Worm (Caenorhabditis elegans) whole organism, early embryonic: ENCODE data around the gene smg-9.

Source experiments
- B0310.2 ChIP-seq: sonication (generic microtip); optimal IDR thresholded peaks from 2 replicates; lab custom pipeline; 2016; ENCODE audit warnings: mild to moderate bottlenecking, missing genetic modification characterization, missing compliant biosample characterization
- F13C5.2 ChIP-seq: sonication (generic microtip); optimal IDR thresholded peaks from 2 replicates; lab custom pipeline; 2017; ENCODE audit warnings: mild to moderate bottlenecking, missing genetic modification characterization, inconsistent platforms, missing compliant biosample characterization
- aly-1 ChIP-seq: sonication (generic microtip); optimal IDR thresholded peaks from 2 replicates; lab custom pipeline; 2016; ENCODE audit warnings: missing genetic modification characterization, missing compliant biosample characterization
- ama-1 ChIP-seq: fragments of 150-350 bp; optimal IDR thresholded peaks from 2 replicates; lab custom pipeline; 2014
- ceh-13 ChIP-seq: fragments of 200-800 bp; sonication (Bioruptor generic); optimal IDR thresholded peaks from 2 replicates; lab custom pipeline; 2018; ENCODE audit warnings: mild to moderate bottlenecking, missing genetic modification characterization, missing compliant biosample characterization
- ceh-36 ChIP-seq: sonication (generic microtip); optimal IDR thresholded peaks from 2 replicates; lab custom pipeline; 2016; ENCODE audit warnings: missing genetic modification characterization, inconsistent platforms, missing compliant biosample characterization
- ets-7 ChIP-seq: sonication (generic microtip); optimal IDR thresholded peaks from 2 replicates; lab custom pipeline; 2016; ENCODE audit warnings: missing genotype, missing genetic modification characterization, missing compliant biosample characterization
- flt-1 ChIP-seq: fragments of 200-800 bp; sonication (Bioruptor generic); IDR thresholded peaks from 2 replicates; pipeline ENCODE4 v1.3.6; 2022; ENCODE audit warnings: missing genetic modification characterization, missing compliant biosample characterization
- hmbx-1 ChIP-seq: sonication (generic microtip); optimal IDR thresholded peaks from 2 replicates; lab custom pipeline; 2016; ENCODE audit warnings: mild to moderate bottlenecking, missing genetic modification characterization, missing compliant biosample characterization
- hmg-4 ChIP-seq: fragments of 200-800 bp; sonication (Bioruptor generic); optimal IDR thresholded peaks from 2 replicates; lab custom pipeline; 2018; ENCODE audit warnings: mild to moderate bottlenecking, missing genetic modification characterization, missing compliant biosample characterization
- hnd-1 ChIP-seq: sonication (generic microtip); optimal IDR thresholded peaks from 2 replicates; lab custom pipeline; 2016; ENCODE audit warnings: missing genetic modification characterization, missing compliant biosample characterization
- pes-1 ChIP-seq: fragments of 200-800 bp; sonication (Bioruptor generic); IDR thresholded peaks from 2 replicates; pipeline ENCODE4 v1.3.6; 2022; ENCODE audit warnings: missing genetic modification reagents, missing genetic modification characterization, missing compliant biosample characterization
- scrt-1 ChIP-seq: fragments of 200-800 bp; sonication (Bioruptor generic); IDR thresholded peaks from 2 replicates; pipeline ENCODE4 v1.3.6; 2022; ENCODE audit warnings: missing genetic modification characterization, missing compliant biosample characterization
- sea-1 ChIP-seq: fragments of 200-800 bp; sonication (Bioruptor generic); conservative IDR thresholded peaks from 2 replicates; pipeline ENCODE4 v1.3.6; 2022; ENCODE audit warnings: missing genetic modification characterization, missing compliant biosample characterization
- tbx-11 ChIP-seq: fragments of 200-800 bp; sonication (Bioruptor generic); IDR thresholded peaks from 2 replicates; pipeline ENCODE4 v1.3.6; 2022; ENCODE audit warnings: missing genetic modification characterization, missing compliant biosample characterization
- tbx-37 ChIP-seq: fragments of 200-800 bp; sonication (Bioruptor generic); conservative IDR thresholded peaks from 2 replicates; pipeline ENCODE4 v1.3.6; 2022; ENCODE audit warnings: missing genetic modification reagents, missing genetic modification characterization, missing compliant biosample characterization
- tra-4 ChIP-seq: sonication (generic microtip); optimal IDR thresholded peaks from 2 replicates; lab custom pipeline; 2017; ENCODE audit warnings: missing genetic modification characterization, missing compliant biosample characterization

smg-9 gene

DNA sequence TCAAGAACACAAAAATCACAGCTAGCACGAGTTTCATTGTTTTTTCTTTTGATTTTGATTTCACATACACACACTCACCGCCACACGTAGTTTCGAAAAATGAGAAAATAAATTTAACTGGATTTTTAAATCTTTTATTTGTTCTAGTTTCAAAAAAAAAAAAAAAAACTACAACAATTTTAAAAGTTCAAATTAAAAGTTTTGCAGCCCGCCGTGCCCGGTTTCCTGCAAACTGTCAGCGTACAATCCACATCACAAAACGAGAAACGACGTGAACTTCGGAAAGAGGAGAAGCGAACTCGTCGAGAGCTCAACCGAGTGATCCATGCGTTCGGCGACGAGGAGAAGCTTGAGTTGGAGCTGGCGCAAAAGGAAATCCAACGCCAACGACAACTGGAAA, 5.1 kb upstream of the smg-9 start, which contains the start of gene Y54E2A.5:
TSS of gene Y54E2A.5 (minus strand) at position 101 of the 400 bp plus-strand sequence.
- TF ChIP-seq scrt-1 (GFP tag; lab: Robert Waterston, UW), result no peak
- no peak for TF ChIP-seq hmbx-1 (tag; lab: Kevin White, UChicago)
- TF ChIP-seq ceh-13 (GFP tag; lab: Kevin White, UChicago), result no peak
- TF ChIP-seq aly-1 (tag; lab: Kevin White, UChicago), result no peak
- no peak for TF ChIP-seq F13C5.2
- no peak for TF ChIP-seq ama-1 (lab: Kevin White, UChicago)
- TF ChIP-seq hmg-4, result no peak
- no peak for TF ChIP-seq flt-1 (GFP tag; lab: Robert Waterston, UW)
- TF ChIP-seq hnd-1 (tag; lab: Kevin White, UChicago), result no peak

DNA sequence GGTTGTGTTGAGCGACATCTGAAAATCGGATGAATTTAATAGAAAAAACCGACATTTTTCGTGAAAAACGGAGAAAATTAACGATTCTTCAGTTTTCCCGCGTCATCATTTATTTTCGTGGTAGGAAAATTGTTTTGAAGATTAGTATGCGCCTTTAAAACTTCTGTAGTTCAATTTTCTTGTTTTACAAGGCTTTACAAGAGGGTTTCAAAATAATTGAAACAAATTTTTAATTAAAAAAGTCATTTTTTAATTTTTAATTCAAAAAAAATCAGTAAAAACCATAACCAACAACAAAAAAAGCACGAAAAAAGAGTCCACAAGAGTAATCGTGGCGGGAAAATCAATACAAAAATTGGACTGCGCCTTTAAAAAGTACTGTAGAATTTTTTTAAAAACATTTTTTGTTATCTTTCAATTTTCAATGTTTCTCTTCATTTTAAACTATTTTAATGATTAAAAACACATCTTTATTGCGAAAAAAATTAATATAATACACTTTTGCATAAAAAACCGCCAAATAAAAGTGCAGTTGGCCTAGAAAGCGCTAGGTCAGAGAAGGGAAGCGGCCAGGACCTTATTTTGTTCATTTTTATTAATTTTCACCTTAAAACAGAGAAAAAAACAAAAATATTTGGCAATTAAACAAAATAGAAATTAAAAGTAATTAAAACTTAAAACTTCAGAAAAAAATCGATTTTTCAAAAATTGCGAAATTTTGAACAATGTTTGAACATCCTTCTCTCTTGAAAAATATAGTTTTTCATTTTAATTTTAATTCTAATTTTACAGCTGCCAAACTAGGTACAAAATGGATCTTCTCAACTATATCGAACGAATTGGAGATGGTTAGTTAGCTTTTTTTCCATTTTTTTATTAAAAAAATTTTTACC, 1.5 kb upstream of the smg-9 start, which contains the start of the genes tac-1 and Y54E2A.4:
TSS of gene tac-1 (minus strand) at position 20 of the 893 bp plus-strand sequence.
TSS of gene Y54E2A.4 (plus strand) at position 765 of the 893 bp plus-strand sequence.
- no peak for TF ChIP-seq hnd-1 (tag; lab: Kevin White, UChicago)
- TF ChIP-seq tbx-11 (GFP tag; lab: Robert Waterston, UW), result no peak
- TF ChIP-seq sea-1 (GFP tag; lab: Robert Waterston, UW), result no peak
- no peak for TF ChIP-seq pes-1
- no peak for TF ChIP-seq hmbx-1 (tag; lab: Kevin White, UChicago)
- no peak for TF ChIP-seq ama-1 (lab: Kevin White, UChicago)
- no peak for TF ChIP-seq aly-1 (tag; lab: Kevin White, UChicago)
- no peak for TF ChIP-seq hmg-4
- TF ChIP-seq ceh-13 (GFP tag; lab: Kevin White, UChicago), result no peak
- TF ChIP-seq F13C5.2, result no peak
- TF ChIP-seq flt-1 (GFP tag; lab: Robert Waterston, UW), result no peak
- TF ChIP-seq scrt-1 (GFP tag; lab: Robert Waterston, UW), result no peak
- no peak for TF ChIP-seq ceh-36
- TF ChIP-seq tra-4 (tag; lab: Kevin White, UChicago), result no peak
- no peak for TF ChIP-seq ets-7 (tag; lab: Kevin White, UChicago)
- TF ChIP-seq B0310.2, result no peak

DNA sequence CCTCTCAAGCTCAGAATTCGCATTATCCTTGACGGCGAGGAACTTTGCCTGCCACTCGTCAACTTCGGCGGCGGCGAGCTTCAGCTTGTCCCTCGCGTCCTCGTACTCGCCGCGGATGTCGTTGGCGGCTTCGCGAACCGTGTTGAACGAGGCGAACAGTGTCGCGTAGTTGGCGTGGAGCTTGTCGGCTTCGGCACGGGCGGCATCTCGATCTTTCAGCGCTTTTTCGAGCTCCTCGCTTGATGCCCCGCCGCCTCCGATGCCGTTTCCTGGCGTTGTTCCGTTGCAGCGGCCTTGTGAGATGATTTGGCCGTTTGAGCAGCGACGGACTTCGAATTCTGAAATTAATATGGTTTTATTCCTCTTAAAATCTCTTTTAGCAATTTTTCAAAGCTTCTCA, 597 bp upstream of the smg-9 start:
- no peak for TF ChIP-seq F13C5.2
- no peak for TF ChIP-seq scrt-1 (GFP tag; lab: Robert Waterston, UW)
- TF ChIP-seq ama-1 (lab: Kevin White, UChicago), result no peak
- no peak for TF ChIP-seq ceh-13 (GFP tag; lab: Kevin White, UChicago)
- TF ChIP-seq hmg-4, result no peak
- no peak for TF ChIP-seq tbx-11 (GFP tag; lab: Robert Waterston, UW)
- TF ChIP-seq hmbx-1 (tag; lab: Kevin White, UChicago), result no peak
- TF ChIP-seq flt-1 (GFP tag; lab: Robert Waterston, UW), result no peak
- TF ChIP-seq ceh-36, result no peak
- no peak for TF ChIP-seq tbx-37 (GFP tag; lab: Robert Waterston, UW)
- TF ChIP-seq sea-1 (GFP tag; lab: Robert Waterston, UW), result no peak
- no peak for TF ChIP-seq ets-7 (tag; lab: Kevin White, UChicago)
- TF ChIP-seq pes-1, result no peak
- no peak for TF ChIP-seq hnd-1 (tag; lab: Kevin White, UChicago)
- no peak for TF ChIP-seq B0310.2
- no peak for TF ChIP-seq aly-1 (tag; lab: Kevin White, UChicago)

DNA sequence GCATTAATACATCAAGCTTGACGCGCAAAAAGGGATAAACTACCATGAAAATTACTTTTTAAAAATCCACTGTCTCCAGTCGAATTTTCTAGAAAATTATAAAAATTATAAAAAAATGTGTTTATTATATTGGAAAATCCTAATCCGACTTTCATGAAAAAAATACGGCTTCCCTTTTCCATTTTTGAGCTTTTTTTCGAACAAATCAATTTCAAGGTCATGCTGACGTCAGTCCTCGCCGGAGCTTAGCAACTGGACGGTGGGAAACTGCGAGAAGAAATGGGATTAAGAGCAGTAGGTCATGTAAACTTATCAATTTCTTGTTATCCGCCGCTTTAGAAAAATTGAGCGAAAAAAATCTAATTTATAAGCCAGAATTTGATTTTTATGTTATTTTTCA, 7.5 kb downstream of the smg-9 start:
- TF ChIP-seq tra-4 (tag; lab: Kevin White, UChicago) (no peak), tbx-11 (GFP tag; lab: Robert Waterston, UW) (no peak), scrt-1 (GFP tag; lab: Robert Waterston, UW) (no peak), aly-1 (tag; lab: Kevin White, UChicago) (no peak), ceh-13 (GFP tag; lab: Kevin White, UChicago) (no peak), hmg-4 (no peak), tbx-37 (GFP tag; lab: Robert Waterston, UW) (no peak), F13C5.2 (no peak), ceh-36 (no peak), flt-1 (GFP tag; lab: Robert Waterston, UW) (no peak)

DNA sequence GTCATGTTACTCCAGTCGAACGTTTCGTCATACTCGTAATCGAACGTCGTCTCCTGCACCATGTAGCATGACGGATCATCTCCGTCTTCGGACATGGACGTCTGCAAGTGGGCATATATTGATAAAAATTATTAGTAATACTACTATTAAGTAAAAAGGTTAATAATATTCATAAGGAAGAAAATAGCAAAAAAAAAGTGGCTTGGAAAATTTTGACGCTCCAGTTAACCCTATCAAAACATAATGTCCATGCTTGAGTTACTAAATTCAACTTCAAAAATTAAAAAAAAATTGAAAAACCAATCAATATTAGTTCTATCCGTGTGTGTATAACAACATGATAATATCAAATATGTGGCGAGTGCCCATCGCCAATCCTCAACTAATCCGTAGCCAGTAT, 13.5 kb downstream of the smg-9 start, which contains the start of gene npr-34:
TSS of gene npr-34 (minus strand) at position 101 of the 400 bp plus-strand sequence.
- TF ChIP-seq hmbx-1 (tag; lab: Kevin White, UChicago) (no peak), ceh-13 (GFP tag; lab: Kevin White, UChicago) (no peak), tbx-11 (GFP tag; lab: Robert Waterston, UW) (no peak), ets-7 (tag; lab: Kevin White, UChicago) (no peak), tbx-37 (GFP tag; lab: Robert Waterston, UW) (no peak), scrt-1 (GFP tag; lab: Robert Waterston, UW) (no peak), ama-1 (lab: Kevin White, UChicago) (no peak), hnd-1 (tag; lab: Kevin White, UChicago) (no peak), B0310.2 (no peak), hmg-4 (no peak), aly-1 (tag; lab: Kevin White, UChicago) (no peak), F13C5.2 (no peak)

DNA sequence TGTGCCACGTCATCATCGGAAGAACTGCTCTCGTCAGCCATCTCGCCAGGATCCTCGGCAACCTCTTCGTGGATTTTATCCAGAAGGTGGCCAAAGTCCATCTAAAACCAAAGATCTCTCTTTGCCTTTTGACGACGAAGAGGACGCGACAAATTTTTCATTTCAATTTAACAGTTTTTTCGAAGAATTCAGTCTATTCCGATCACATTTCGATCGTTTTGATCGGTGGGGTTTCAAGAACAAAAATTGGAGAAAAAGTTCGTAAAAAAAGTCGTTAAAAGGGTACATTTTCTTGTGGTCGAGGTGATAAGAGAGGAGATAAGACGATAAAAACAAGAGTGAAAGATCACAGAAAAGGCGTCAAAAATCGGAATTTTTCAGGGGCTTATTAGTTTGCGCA, 19.2 kb downstream of the smg-9 start, which contains the start of gene glna-1:
TSS of gene glna-1 (minus strand) at position 101 of the 400 bp plus-strand sequence.
- TF ChIP-seq sea-1 (GFP tag; lab: Robert Waterston, UW) (no peak), B0310.2 (no peak), ceh-36 (no peak), hnd-1 (tag; lab: Kevin White, UChicago) (no peak), flt-1 (GFP tag; lab: Robert Waterston, UW) (no peak), tbx-37 (GFP tag; lab: Robert Waterston, UW) (no peak), ama-1 (lab: Kevin White, UChicago) (no peak), hmbx-1 (tag; lab: Kevin White, UChicago) (no peak), ets-7 (tag; lab: Kevin White, UChicago) (no peak), tra-4 (tag; lab: Kevin White, UChicago) (no peak), pes-1 (no peak), hmg-4 (no peak), scrt-1 (GFP tag; lab: Robert Waterston, UW) (no peak), F13C5.2 (no peak), ceh-13 (GFP tag; lab: Kevin White, UChicago) (no peak), tbx-11 (GFP tag; lab: Robert Waterston, UW) (no peak), aly-1 (tag; lab: Kevin White, UChicago) (no peak)
